Fruit fly (Drosophila melanogaster): ENCODE results near the gene CG15253.

Gene CG15253

dm6 chr2L:15641668-15642067, 25.5 kb upstream of the CG15253 start:
- TF ChIP-seq Hey (tag; optimal IDR thresholded peaks at IDR 0.05) (no peak), Ets65A (GFP tag) (peak; percentile 91)

- TF ChIP-seq CG12236 (GFP tag; optimal IDR thresholded peaks at IDR 0.05): no peak
- no peak for TF ChIP-seq CG17359 (tag; optimal IDR thresholded peaks at IDR 0.05)
- TF ChIP-seq D19A (tag; optimal IDR thresholded peaks at IDR 0.05): no peak
- no peak for TF ChIP-seq CG4424 (GFP tag; optimal IDR thresholded peaks at IDR 0.05)
- no peak for TF ChIP-seq Doc3 (GFP tag; IDR thresholded peaks at IDR 0.05; ENCODE audit: partially characterized antibody)
- no peak for TF ChIP-seq ssp (GFP tag; IDR thresholded peaks at IDR 0.05)
- no peak for TF ChIP-seq Bgb (GFP tag; IDR thresholded peaks at IDR 0.05; ENCODE audit: partially characterized antibody)
- TF ChIP-seq CG14710 (tag; optimal IDR thresholded peaks at IDR 0.05): no peak
- peak; percentile 81 for TF ChIP-seq kay (GFP tag; optimal IDR thresholded peaks at IDR 0.05)
- TF ChIP-seq Blimp-1 (GFP tag; optimal IDR thresholded peaks at IDR 0.05): no peak
- peak; percentile 51 for TF ChIP-seq Deaf1 (tag; optimal IDR thresholded peaks at IDR 0.05)
- peak; percentile 62 for TF ChIP-seq CG10543 (GFP tag; optimal IDR thresholded peaks at IDR 0.05)
- TF ChIP-seq Nf-YB (GFP tag; optimal IDR thresholded peaks at IDR 0.05): no peak
- no peak for TF ChIP-seq Jarid2 (GFP tag; optimal IDR thresholded peaks at IDR 0.05)
- peak; percentile 26; the same call in 1 of the 2 replicates for TF ChIP-seq Adf1 (GFP tag; IDR thresholded peaks at IDR 0.05)
- no peak for TF ChIP-seq pzg (GFP tag; optimal IDR thresholded peaks at IDR 0.05)
- TF ChIP-seq CG9932 (GFP tag; IDR thresholded peaks at IDR 0.05): peak; percentile 65
- no peak for TF ChIP-seq schlank (tag; optimal IDR thresholded peaks at IDR 0.05)
- TF ChIP-seq CG4360 (GFP tag; IDR thresholded peaks at IDR 0.05): no peak
- TF ChIP-seq hkb (optimal IDR thresholded peaks at IDR 0.05): no peak
- TF ChIP-seq hkb (GFP tag; IDR thresholded peaks at IDR 0.05): no peak
- TF ChIP-seq sug (tag; optimal IDR thresholded peaks at IDR 0.05): no peak
- peak; percentile 85 for TF ChIP-seq CG2120 (GFP tag; optimal IDR thresholded peaks at IDR 0.05)
- no peak for TF ChIP-seq CG8388 (GFP tag; optimal IDR thresholded peaks at IDR 0.05)
- peak; percentile 30 for TF ChIP-seq Sox102F (GFP tag; optimal IDR thresholded peaks at IDR 0.05)
- peak; percentile 83 for TF ChIP-seq Rfx (GFP tag; IDR thresholded peaks at IDR 0.05)
- no peak for TF ChIP-seq Scr (GFP tag; IDR thresholded peaks at IDR 0.05; ENCODE audit: partially characterized antibody)
- no peak for TF ChIP-seq CG2129 (GFP tag; IDR thresholded peaks at IDR 0.05; ENCODE audit: partially characterized antibody)
- TF ChIP-seq Abd-B (GFP tag; optimal IDR thresholded peaks at IDR 0.05): no peak
- no peak for TF ChIP-seq br (optimal IDR thresholded peaks at IDR 0.05)
- TF ChIP-seq az2 (GFP tag; optimal IDR thresholded peaks at IDR 0.05): peak; percentile 46
- TF ChIP-seq CG6854 (GFP tag; optimal IDR thresholded peaks at IDR 0.05): no peak
- TF ChIP-seq HLHmδ (GFP tag; optimal IDR thresholded peaks at IDR 0.05): no peak
- no peak; the same call in 1 of the 2 replicates for TF ChIP-seq CG11247 (GFP tag; IDR thresholded peaks at IDR 0.05)
- TF ChIP-seq Hr3 (GFP tag; optimal IDR thresholded peaks at IDR 0.05): peak; percentile 18
- no peak for TF ChIP-seq CG17912 (GFP tag; optimal IDR thresholded peaks at IDR 0.05)
- TF ChIP-seq Vsx1 (GFP tag; optimal IDR thresholded peaks at IDR 0.05): no peak
- TF ChIP-seq gfzf (GFP tag; optimal IDR thresholded peaks at IDR 0.05): no peak
- TF ChIP-seq ase (GFP tag; IDR thresholded peaks at IDR 0.05): peak; percentile 41; the same call in 1 of the 3 replicates
- no peak for TF ChIP-seq Dip2 (GFP tag; IDR thresholded peaks at IDR 0.05)
- no peak for TF ChIP-seq Xrp1 (GFP tag; IDR thresholded peaks at IDR 0.05)
- no peak for TF ChIP-seq crol (GFP tag; IDR thresholded peaks at IDR 0.05)
- no peak for TF ChIP-seq Awh (GFP tag; IDR thresholded peaks at IDR 0.05)
- TF ChIP-seq Trl (optimal IDR thresholded peaks at IDR 0.05): no peak
- peak; percentile 45 for TF ChIP-seq Trl (GFP tag; optimal IDR thresholded peaks at IDR 0.05)
- no peak for TF ChIP-seq tna (GFP tag; IDR thresholded peaks at IDR 0.05; ENCODE audit: partially characterized antibody)
- no peak for TF ChIP-seq gcm (GFP tag; optimal IDR thresholded peaks at IDR 0.05)
- peak; percentile 94 for TF ChIP-seq CG10274 (GFP tag; optimal IDR thresholded peaks at IDR 0.05)
These were observed 13.5 kb upstream of the CG15253 start, which contains the start of gene CG18480 for dm6 chr2L:15629596-15630168. CG18480 (plus strand) TSS chr2L:15630002.

Data from whole organism, embryonic.